Fruit fly (Drosophila melanogaster): Measurements from ENCODE around the gene Stip1.

DNA sequence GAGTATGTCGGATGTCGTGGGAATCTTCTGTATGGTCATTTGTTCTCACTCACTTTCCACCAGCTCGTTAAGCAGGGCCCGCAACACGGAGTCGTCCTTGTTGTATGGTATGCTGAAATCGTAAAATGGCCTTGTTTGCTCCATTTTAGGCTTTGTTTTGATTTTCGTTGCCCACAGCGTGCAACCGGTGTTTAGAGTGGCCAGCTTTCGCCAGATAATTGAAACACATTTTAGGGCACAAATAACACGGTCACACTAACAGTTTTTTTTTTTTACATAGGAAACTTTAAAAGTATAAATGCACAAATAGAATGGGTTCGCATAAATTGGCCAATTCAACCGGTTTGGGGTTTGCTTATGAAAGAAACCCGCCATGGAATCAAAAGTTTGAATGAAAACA is 42.7 kb upstream of the Stip1 start, which contains the start of gene Rpp30:
- TF ChIP-seq svp (GFP tag) (no peak), dsx (GFP tag; optimal IDR thresholded peaks at IDR 0.05; ENCODE audit: poor library complexity, severe bottlenecking) (no peak), ss (GFP tag; optimal IDR thresholded peaks at IDR 0.05) (no peak), CG11294 (GFP tag; IDR thresholded peaks at IDR 0.05) (no peak), Sox102F (GFP tag; optimal IDR thresholded peaks at IDR 0.05) (no peak), CG6808 (GFP tag; optimal IDR thresholded peaks at IDR 0.05) (no peak)
